Worm (Caenorhabditis elegans) whole organism, L3 larva: ENCODE measurements around the gene F08D12.4.
A peak's percentile ranks its signal among the peaks of the same experiment; 100 is the strongest.

Source experiments
- ZK546.5 ChIP-seq: sonication (generic microtip); optimal IDR thresholded peaks from 2 replicates; lab custom pipeline; 2017; ENCODE audit warnings: missing biosample characterization, missing genetic modification characterization
- ama-1 ChIP-seq: fragments of 150-350 bp; optimal IDR thresholded peaks from 2 replicates; lab custom pipeline; 2018
- ceh-16 ChIP-seq: sonication (generic microtip); optimal IDR thresholded peaks from 2 replicates; lab custom pipeline; 2017; ENCODE audit warnings: missing biosample characterization, missing genetic modification characterization
- ceh-82 ChIP-seq: fragments of 150-350 bp; optimal IDR thresholded peaks from 2 replicates; lab custom pipeline; 2014; ENCODE audit warnings: missing biosample characterization, missing genetic modification characterization
- ceh-9 ChIP-seq: sonication (generic microtip); optimal IDR thresholded peaks from 2 replicates; lab custom pipeline; 2018; ENCODE audit warnings: missing biosample characterization, missing genetic modification characterization
- egl-27 ChIP-seq: sonication (generic microtip); optimal IDR thresholded peaks from 4 replicates; lab custom pipeline; 2017; ENCODE audit warnings: missing biosample characterization, missing genetic modification reagents, missing genetic modification characterization
- egl-5 ChIP-seq: fragments of 150-350 bp; optimal IDR thresholded peaks from 2 replicates; lab custom pipeline; 2017; ENCODE audit warnings: missing biosample characterization, missing genetic modification reagents, missing genetic modification characterization, inconsistent platforms
- elt-1 ChIP-seq: fragments of 150-350 bp; optimal IDR thresholded peaks from 2 replicates; lab custom pipeline; 2014; ENCODE audit warnings: missing biosample characterization, missing genetic modification characterization
- elt-2 ChIP-seq: sonication (generic microtip); optimal IDR thresholded peaks from 2 replicates; lab custom pipeline; 2016; ENCODE audit warnings: missing genetic modification reagents, mild to moderate bottlenecking, missing genetic modification characterization, missing compliant biosample characterization
- elt-3 ChIP-seq, 3 experiments: fragments of 150-350 bp in 1 of 3; sonication (generic microtip) in 2 of 3; optimal IDR thresholded peaks; 2 replicates in 2 of 3; 4 replicates in 1 of 3; lab custom pipeline; 2014 to 2017; ENCODE audit warnings: missing biosample characterization in 3 of 3, missing genetic modification characterization in 3 of 3
- eor-1 ChIP-seq, 2 experiments: fragments of 150-350 bp; optimal IDR thresholded peaks; 2 replicates each; lab custom pipeline; 2014 to 2018; ENCODE audit warnings: missing biosample characterization in 2 of 2, missing genetic modification characterization in 2 of 2
- fkh-10 ChIP-seq: sonication (generic microtip); optimal IDR thresholded peaks from 2 replicates; lab custom pipeline; 2017; ENCODE audit warnings: missing biosample characterization, missing genetic modification reagents, missing genetic modification characterization
- fkh-2 ChIP-seq: fragments of 150-350 bp; optimal IDR thresholded peaks from 2 replicates; lab custom pipeline; 2014; ENCODE audit warnings: missing biosample characterization, missing genetic modification reagents, missing genetic modification characterization
- hmg-11 ChIP-seq: sonication (generic microtip); optimal IDR thresholded peaks from 2 replicates; lab custom pipeline; 2016; ENCODE audit warnings: missing genetic modification characterization, missing compliant biosample characterization
- jun-1 ChIP-seq: fragments of 150-350 bp; optimal IDR thresholded peaks from 2 replicates; lab custom pipeline; 2014; ENCODE audit warnings: missing biosample characterization, missing genetic modification reagents, missing genetic modification characterization
- lin-15B ChIP-seq: fragments of 150-350 bp; optimal IDR thresholded peaks from 2 replicates; lab custom pipeline; 2014; ENCODE audit warnings: missing biosample characterization, missing genetic modification characterization
- mdl-1 ChIP-seq: fragments of 150-350 bp; optimal IDR thresholded peaks from 2 replicates; lab custom pipeline; 2014; ENCODE audit warnings: missing biosample characterization, missing genetic modification characterization
- mml-1 ChIP-seq: fragments of 150-350 bp; sonication (generic microtip); optimal IDR thresholded peaks from 3 replicates; lab custom pipeline; 2014; ENCODE audit warnings: missing biosample characterization, missing genetic modification characterization
- nfya-1 ChIP-seq: sonication (generic microtip); optimal IDR thresholded peaks from 2 replicates; lab custom pipeline; 2017; ENCODE audit warnings: missing genetic modification characterization, mild to moderate bottlenecking, missing compliant biosample characterization, antibody characterized with exemption, moderate library complexity; ENCODE audit not compliant: insufficient read depth
- nhr-11 ChIP-seq: fragments of 150-350 bp; optimal IDR thresholded peaks from 2 replicates; lab custom pipeline; 2014; ENCODE audit warnings: missing biosample characterization, missing genetic modification characterization
- nhr-12 ChIP-seq: fragments of 150-350 bp; optimal IDR thresholded peaks from 2 replicates; lab custom pipeline; 2014; ENCODE audit warnings: missing biosample characterization, missing genetic modification characterization
- nhr-23 ChIP-seq: fragments of 150-350 bp; optimal IDR thresholded peaks from 2 replicates; lab custom pipeline; 2014; ENCODE audit warnings: missing biosample characterization, missing genetic modification reagents, missing genetic modification characterization
- nhr-25 ChIP-seq: sonication (generic microtip); optimal IDR thresholded peaks from 2 replicates; lab custom pipeline; 2017; ENCODE audit warnings: missing biosample characterization, missing genetic modification characterization
- nhr-28 ChIP-seq: fragments of 150-350 bp; optimal IDR thresholded peaks from 2 replicates; lab custom pipeline; 2014; ENCODE audit warnings: missing biosample characterization, missing genetic modification characterization
- nhr-43 ChIP-seq: sonication (generic microtip); optimal IDR thresholded peaks from 2 replicates; lab custom pipeline; 2016; ENCODE audit warnings: mild to moderate bottlenecking, missing genetic modification characterization, missing compliant biosample characterization; ENCODE audit not compliant: poor library complexity, severe bottlenecking
- nhr-67 ChIP-seq: fragments of 150-350 bp; optimal IDR thresholded peaks from 2 replicates; lab custom pipeline; 2014; ENCODE audit warnings: missing biosample characterization, missing genetic modification characterization
- nhr-76 ChIP-seq: fragments of 150-350 bp; sonication (generic microtip); optimal IDR thresholded peaks from 5 replicates; lab custom pipeline; 2014; ENCODE audit warnings: missing biosample characterization, missing genetic modification characterization
- pha-4 ChIP-seq: fragments of 150-350 bp; optimal IDR thresholded peaks from 2 replicates; lab custom pipeline; 2014; ENCODE audit warnings: missing biosample characterization, missing genetic modification reagents, missing genetic modification characterization
- pqm-1 ChIP-seq: fragments of 150-350 bp; optimal IDR thresholded peaks from 2 replicates; lab custom pipeline; 2017; ENCODE audit warnings: missing biosample characterization, missing genetic modification characterization, inconsistent platforms
- snpc-4 ChIP-seq: fragments of 150-350 bp; optimal IDR thresholded peaks from 2 replicates; lab custom pipeline; 2014; ENCODE audit warnings: missing biosample characterization, missing genetic modification characterization
- tbx-2 ChIP-seq: sonication (generic microtip); optimal IDR thresholded peaks from 2 replicates; lab custom pipeline; 2016; ENCODE audit warnings: mild to moderate bottlenecking, missing genetic modification characterization, missing compliant biosample characterization
- unc-62 ChIP-seq: fragments of 150-350 bp; sonication (generic microtip); optimal IDR thresholded peaks from 4 replicates; lab custom pipeline; 2014; ENCODE audit warnings: missing biosample characterization, missing genetic modification reagents, missing genetic modification characterization
- zag-1 ChIP-seq: fragments of 150-350 bp; optimal IDR thresholded peaks from 2 replicates; lab custom pipeline; 2014; ENCODE audit warnings: missing biosample characterization, missing genetic modification characterization
- ztf-11 ChIP-seq: fragments of 150-350 bp; optimal IDR thresholded peaks from 2 replicates; lab custom pipeline; 2014; ENCODE audit warnings: missing biosample characterization, missing genetic modification characterization
- ztf-4 ChIP-seq: fragments of 150-350 bp; optimal IDR thresholded peaks from 2 replicates; lab custom pipeline; 2014; ENCODE audit warnings: missing biosample characterization, missing genetic modification characterization

F08D12.4 gene

DNA sequence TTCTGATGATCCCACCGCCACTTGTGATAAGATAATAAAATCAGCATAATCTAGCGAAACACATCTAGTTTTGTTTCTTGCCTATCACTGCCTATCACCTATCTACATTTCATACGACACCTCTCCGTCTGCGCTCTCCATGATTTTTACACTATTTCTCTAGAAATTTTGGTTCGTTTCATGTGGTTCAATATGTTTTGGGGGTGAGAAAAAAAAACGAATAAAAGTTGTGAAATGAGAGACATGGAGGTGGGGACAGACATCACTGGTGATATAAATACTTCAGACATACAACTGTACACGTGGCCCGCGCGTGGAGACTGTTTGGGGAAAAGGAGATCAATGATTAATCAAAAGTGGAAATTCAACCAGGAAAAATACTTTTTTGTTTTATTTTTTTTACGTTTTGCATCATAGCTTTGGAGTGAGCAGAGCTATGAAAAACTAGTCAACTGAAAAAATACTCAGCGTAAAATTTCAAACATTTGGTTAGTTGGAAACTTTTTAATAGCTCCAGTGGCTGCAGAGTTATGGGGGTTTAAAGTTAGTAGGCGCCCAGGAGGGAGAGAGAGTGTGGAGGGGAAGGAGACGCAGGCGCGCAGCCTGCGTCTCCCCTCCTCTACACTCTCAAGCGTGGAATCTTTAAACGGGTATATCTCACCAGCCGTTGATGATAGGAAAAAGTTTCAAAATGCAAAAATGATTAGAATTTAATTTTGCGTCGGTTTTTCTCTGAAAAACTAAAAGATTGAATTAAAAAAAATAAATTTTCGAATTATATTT is 25.0 kb downstream of the F08D12.4 start:
- TF ChIP-seq nhr-25 (tag; lab: Kevin White, UChicago) (peak; percentile 18), fkh-10 (no peak), egl-27 (tag; lab: Kevin White, UChicago) (no peak), lin-15B (no peak), snpc-4 (tag; lab: Kevin White, UChicago) (no peak), mml-1 (peak; percentile 37), zag-1 (tag; lab: Kevin White, UChicago) (no peak), tbx-2 (tag; lab: Kevin White, UChicago) (no peak), nhr-67 (tag; lab: Kevin White, UChicago) (no peak), elt-3 (tag; optimal IDR thresholded peaks at IDR 0.05; lab: Kevin White, UChicago) (peak in 1 of 3 experiments; percentile 30), mdl-1 (tag; lab: Kevin White, UChicago) (no peak), jun-1 (tag; lab: Kevin White, UChicago) (no peak), elt-1 (no peak), elt-2 (tag; lab: Kevin White, UChicago) (peak; percentile 89), pqm-1 (tag; lab: Kevin White, UChicago) (peak; percentile 64), ceh-16 (no peak), ceh-82 (tag; lab: Kevin White, UChicago) (no peak), egl-5 (tag; lab: Kevin White, UChicago) (no peak), nhr-43 (tag; lab: Kevin White, UChicago) (peak; percentile 15)

- TF ChIP-seq lin-15B (peak; percentile 4), pha-4 (tag; lab: Kevin White, UChicago) (peak; percentile 63), ZK546.5 (tag; lab: Kevin White, UChicago) (no peak), hmg-11 (tag; lab: Kevin White, UChicago) (no peak), nfya-1 (tag; lab: Kevin White, UChicago) (peak; percentile 67), ztf-11 (tag; lab: Kevin White, UChicago) (no peak)
Measured at ce11 chrII:2804245-2804644, 26.3 kb downstream of the F08D12.4 start.

DNA sequence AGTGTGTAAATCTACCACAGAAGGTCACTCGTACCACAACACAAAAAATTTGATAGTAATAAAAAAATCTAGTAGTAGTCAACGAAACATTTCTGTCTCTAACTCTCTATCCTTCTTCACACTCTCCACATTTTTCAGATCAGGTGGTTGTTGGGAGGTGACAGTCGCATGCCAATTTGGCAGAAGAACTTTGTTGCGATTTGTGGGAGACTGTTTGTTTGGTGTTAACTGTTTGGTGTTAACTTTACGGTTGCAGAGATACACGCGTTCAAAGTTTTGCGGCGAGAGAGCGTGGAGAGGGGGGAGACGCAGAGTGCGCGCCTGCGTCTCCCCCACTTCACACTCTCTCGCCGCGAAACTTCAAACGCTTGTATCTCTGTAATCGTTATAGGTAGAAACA is 27.0 kb downstream of the F08D12.4 start:
- TF ChIP-seq jun-1 (tag; lab: Kevin White, UChicago) = no peak
- peak; percentile 8 for TF ChIP-seq elt-2 (tag; lab: Kevin White, UChicago)
- TF ChIP-seq ceh-9 = no peak
- TF ChIP-seq nhr-12 (tag; lab: Kevin White, UChicago) = no peak
- TF ChIP-seq pha-4 (tag; lab: Kevin White, UChicago) = peak; percentile 42

- no peak for TF ChIP-seq nhr-12 (tag; lab: Kevin White, UChicago)
- no peak for TF ChIP-seq ceh-9
- no peak for TF ChIP-seq nhr-76 (tag; lab: Kevin White, UChicago)
- TF ChIP-seq ama-1 (lab: Kevin White, UChicago) = no peak
- no peak for TF ChIP-seq tbx-2 (tag; lab: Kevin White, UChicago)
- no peak for TF ChIP-seq egl-27 (tag; lab: Kevin White, UChicago)
- no peak for TF ChIP-seq nhr-28 (tag; lab: Kevin White, UChicago)
- TF ChIP-seq nhr-23 (tag; lab: Kevin White, UChicago) = peak; percentile 33
- no peak for TF ChIP-seq fkh-2 (tag; lab: Kevin White, UChicago)
- TF ChIP-seq ztf-11 (tag; lab: Kevin White, UChicago) = no peak
- no peak for TF ChIP-seq pha-4 (tag; lab: Kevin White, UChicago)
- TF ChIP-seq zag-1 (tag; lab: Kevin White, UChicago) = no peak
- TF ChIP-seq ztf-4 (tag; lab: Kevin White, UChicago) = no peak
- TF ChIP-seq elt-3 (tag; optimal IDR thresholded peaks at IDR 0.05; lab: Kevin White, UChicago) = peak in 1 of 3 experiments; percentile 64
- TF ChIP-seq ceh-16 = no peak
Measured at ce11 chrII:2805566-2805965, 27.6 kb downstream of the F08D12.4 start.

DNA sequence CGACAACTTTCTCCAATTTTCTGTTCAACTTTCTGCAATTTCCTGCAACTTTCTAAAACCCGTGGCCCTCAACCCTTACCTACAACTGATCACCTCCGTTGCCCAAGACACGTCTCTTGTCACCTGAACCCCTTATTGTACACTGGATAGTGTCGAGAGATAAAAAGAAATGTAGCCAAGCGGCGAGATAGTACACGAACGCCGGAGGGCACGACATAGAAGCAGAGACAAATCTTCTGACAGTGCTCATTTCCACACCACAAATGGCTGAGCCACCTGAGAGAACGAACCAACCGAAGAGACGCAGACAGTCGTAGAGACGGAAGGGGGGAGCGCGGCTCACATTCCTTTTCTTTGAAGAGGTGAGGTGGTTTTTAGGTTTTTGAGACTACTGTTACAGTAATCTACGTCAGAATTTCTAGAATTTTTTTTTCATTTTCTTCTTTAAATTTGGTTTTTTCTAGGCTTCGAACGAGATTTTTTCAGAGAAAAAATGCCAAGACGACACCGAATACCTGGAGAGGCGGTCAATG is 29.8 kb downstream of the F08D12.4 start, which contains the start of gene K12H6.12:
K12H6.12 (plus strand) TSS at position 483 of the 533 bp plus-strand sequence.
- TF ChIP-seq eor-1 (tag; optimal IDR thresholded peaks at IDR 0.05; lab: Kevin White, UChicago) (no peak), hmg-11 (tag; lab: Kevin White, UChicago) (peak; percentile 3), nhr-25 (tag; lab: Kevin White, UChicago) (no peak), unc-62 (GFP tag; lab: Kevin White, UChicago) (no peak), nhr-11 (tag; lab: Kevin White, UChicago) (peak; percentile 34), pha-4 (tag; lab: Kevin White, UChicago) (peak; percentile 58)
